Fruit fly (Drosophila melanogaster) Kc167 (cell line): ENCODE data around the gene Ork1.

ENCODE experiments used
- Myc ChIP-seq: fragments of >200 bp; optimal IDR thresholded peaks from 2 replicates; lab custom pipeline; 2017; ENCODE audit warnings: missing external identifiers
- Sin3A ChIP-seq: fragments of >200 bp; optimal IDR thresholded peaks from 2 replicates; lab custom pipeline; 2018; ENCODE audit warnings: missing external identifiers
- h ChIP-seq: fragments of >200 bp; optimal IDR thresholded peaks from 3 replicates; lab custom pipeline; 2018; ENCODE audit warnings: missing external identifiers
- insv ChIP-seq: fragments of >200 bp; optimal IDR thresholded peaks from 3 replicates; lab custom pipeline; 2018; ENCODE audit warnings: missing external identifiers
- psq ChIP-seq: fragments of >200 bp; optimal IDR thresholded peaks from 2 replicates; lab custom pipeline; 2017; ENCODE audit warnings: missing external identifiers
- ttk ChIP-seq: sonication (Bioruptor generic); optimal IDR thresholded peaks from 2 replicates; lab custom pipeline; 2017; ENCODE audit warnings: missing external identifiers

DNA sequence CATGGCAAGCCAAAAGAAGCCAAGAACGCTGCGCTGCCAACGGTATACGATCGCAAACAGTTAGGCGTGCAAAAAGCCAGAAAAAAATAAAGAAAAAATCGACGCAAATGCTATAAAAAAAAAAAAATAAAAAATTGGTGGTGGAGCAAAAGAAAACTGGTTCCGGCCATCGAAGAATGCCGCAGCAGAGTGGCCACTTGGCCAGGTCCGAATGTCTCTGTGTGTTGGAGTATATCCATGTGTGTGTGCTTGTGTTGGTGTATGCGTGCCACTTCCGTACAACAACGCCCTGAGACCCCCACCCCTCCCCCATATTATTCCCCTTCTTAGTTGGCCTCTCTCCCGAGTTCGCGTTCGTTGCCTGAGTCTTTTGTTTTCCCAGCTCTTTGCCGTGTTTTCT lies 41.2 kb upstream of the Ork1 start:
- TF ChIP-seq psq (lab: Kevin White, UChicago) (no peak), h (lab: Kevin White, UChicago) (no peak), insv (lab: Kevin White, UChicago) (no peak), Sin3A (lab: Kevin White, UChicago) (no peak), Myc (lab: Kevin White, UChicago) (no peak), ttk (lab: Kevin White, UChicago) (no peak)
